Fruit fly (Drosophila melanogaster) whole organism, embryonic: ENCODE data around the gene CG32267.

Source experiments
- Awh ChIP-seq: fragments of 200-800 bp; sonication (Bioruptor generic); IDR thresholded peaks from 2 replicates; pipeline ENCODE4, ENCODE4 v1.3.6; 2022; ENCODE audit warnings: missing biosample characterization, missing genetic modification characterization
- Bgb ChIP-seq: fragments of 200-800 bp; sonication (Bioruptor generic); IDR thresholded peaks from 2 replicates; pipeline ENCODE4 v1.3.6; 2022; ENCODE audit warnings: missing biosample characterization, missing genetic modification characterization; ENCODE audit not compliant: partially characterized antibody
- C15 ChIP-seq: fragments of 200-800 bp; sonication (Bioruptor generic); IDR thresholded peaks from 3 replicates; pipeline ENCODE4 v1.3.6; 2022; ENCODE audit warnings: missing biosample characterization, missing genetic modification characterization
- CG10147 ChIP-seq: fragments of 200-800 bp; sonication (Bioruptor generic); optimal IDR thresholded peaks from 2 replicates; lab custom pipeline; 2019; ENCODE audit warnings: missing biosample characterization, mild to moderate bottlenecking, missing genetic modification characterization, moderate library complexity
- CG10979 ChIP-seq: fragments of 200-800 bp; sonication (Bioruptor generic); optimal IDR thresholded peaks from 2 replicates; lab custom pipeline; 2018; ENCODE audit warnings: missing biosample characterization, mild to moderate bottlenecking, missing genetic modification characterization, moderate library complexity
- CG12104 ChIP-seq: fragments of 200-800 bp; sonication (Bioruptor generic); optimal IDR thresholded peaks from 3 replicates; lab custom pipeline; 2016; ENCODE audit warnings: missing biosample characterization, missing genetic modification characterization
- CG12236 ChIP-seq: fragments of 200-800 bp; sonication (Bioruptor generic); optimal IDR thresholded peaks from 2 replicates; lab custom pipeline; 2016; ENCODE audit warnings: missing biosample characterization, missing genetic modification characterization
- CG13624 ChIP-seq: fragments of 200-800 bp; sonication (Bioruptor generic); optimal IDR thresholded peaks from 2 replicates; lab custom pipeline; 2016; ENCODE audit warnings: missing biosample characterization, missing genetic modification characterization
- CG15073 ChIP-seq: fragments of 200-800 bp; sonication (Bioruptor generic); optimal IDR thresholded peaks from 2 replicates; lab custom pipeline; 2016; ENCODE audit warnings: missing biosample characterization, missing genetic modification characterization
- CG1529 ChIP-seq: fragments of 200-800 bp; sonication (Bioruptor generic); optimal IDR thresholded peaks from 3 replicates; lab custom pipeline; 2018; ENCODE audit warnings: missing biosample characterization, missing genetic modification characterization
- CG1832 ChIP-seq: fragments of 200-800 bp; sonication (Bioruptor generic); optimal IDR thresholded peaks from 2 replicates; lab custom pipeline; 2017; ENCODE audit warnings: missing biosample characterization, mild to moderate bottlenecking, missing genetic modification characterization, inconsistent platforms
- CG18599 ChIP-seq: fragments of 200-800 bp; sonication (Bioruptor generic); optimal IDR thresholded peaks from 3 replicates; lab custom pipeline; 2017; ENCODE audit warnings: missing biosample characterization, missing genetic modification characterization, mild to moderate bottlenecking, moderate library complexity, missing genetic modification reagents
- CG2116 ChIP-seq: fragments of 200-800 bp; sonication (Bioruptor generic); optimal IDR thresholded peaks from 3 replicates; lab custom pipeline; 2018; ENCODE audit warnings: missing biosample characterization, mild to moderate bottlenecking, missing genetic modification characterization
- CG2199 ChIP-seq: fragments of 200-800 bp; sonication (Bioruptor generic); IDR thresholded peaks from 3 replicates; pipeline ENCODE4 v1.3.6; 2022; ENCODE audit warnings: missing biosample characterization, missing genetic modification characterization
- CG3281 ChIP-seq: fragments of 200-800 bp; sonication (Bioruptor generic); optimal IDR thresholded peaks from 3 replicates; lab custom pipeline; 2017; ENCODE audit warnings: missing biosample characterization, mild to moderate bottlenecking, missing genetic modification characterization
- CG4360 ChIP-seq: fragments of 200-800 bp; sonication (Bioruptor generic); IDR thresholded peaks from 2 replicates; pipeline ENCODE4 v1.3.6; 2022; ENCODE audit warnings: missing biosample characterization, missing genetic modification characterization
- CG4617 ChIP-seq: fragments of 200-800 bp; sonication (Bioruptor generic); optimal IDR thresholded peaks from 3 replicates; lab custom pipeline; 2016; ENCODE audit warnings: missing biosample characterization, missing genetic modification characterization, borderline replicate concordance
- CG8290 ChIP-seq, 3 experiments: fragments of 200-800 bp; sonication (Bioruptor generic); optimal IDR thresholded peaks; 2 replicates each; lab custom pipeline; 2016 to 2019; ENCODE audit warnings: missing biosample characterization in 3 of 3, missing genetic modification characterization in 3 of 3, mild to moderate bottlenecking in 2 of 3, moderate library complexity in 1 of 3
- CG9797 ChIP-seq: fragments of 200-800 bp; sonication (Bioruptor generic); optimal IDR thresholded peaks from 3 replicates; lab custom pipeline; 2018; ENCODE audit warnings: missing biosample characterization, mild to moderate bottlenecking, missing genetic modification characterization
- CTCF ChIP-seq: fragments of 200-800 bp; sonication (Bioruptor generic); optimal IDR thresholded peaks from 2 replicates; lab custom pipeline; 2017; ENCODE audit warnings: missing biosample characterization, mild to moderate bottlenecking, missing genetic modification characterization, moderate library complexity
- D ChIP-seq, 2 experiments: fragments of 200-800 bp in 1 of 2; fragments of >200 bp in 1 of 2; sonication (Bioruptor generic) in 1 of 2; optimal IDR thresholded peaks; 2 replicates in 1 of 2; 3 replicates in 1 of 2; lab custom pipeline; 2017; ENCODE audit warnings: mild to moderate bottlenecking in 1 of 2, missing biosample characterization in 1 of 2, missing genetic modification characterization in 1 of 2, missing genetic modification reagents in 1 of 2
- Fer1 ChIP-seq: fragments of 200-800 bp; sonication (Bioruptor generic); optimal IDR thresholded peaks from 2 replicates; lab custom pipeline; 2017; ENCODE audit warnings: missing biosample characterization, mild to moderate bottlenecking, missing genetic modification characterization
- H2.0 ChIP-seq: fragments of 200-800 bp; sonication (Bioruptor generic); IDR thresholded peaks from 2 replicates; pipeline ENCODE4 v1.3.6; 2022; ENCODE audit warnings: missing biosample characterization, missing genetic modification characterization
- HLH54F ChIP-seq: fragments of 200-800 bp; sonication (Bioruptor generic); optimal IDR thresholded peaks from 3 replicates; lab custom pipeline; 2016; ENCODE audit warnings: missing biosample characterization, missing genetic modification characterization
- Hmx ChIP-seq: fragments of 200-800 bp; sonication (Bioruptor generic); optimal IDR thresholded peaks from 2 replicates; lab custom pipeline; 2016; ENCODE audit warnings: missing biosample characterization, missing genetic modification characterization
- MESR4 ChIP-seq: fragments of 200-800 bp; sonication (Bioruptor generic); optimal IDR thresholded peaks from 2 replicates; lab custom pipeline; 2018; ENCODE audit warnings: missing biosample characterization, mild to moderate bottlenecking, missing genetic modification characterization, moderate library complexity
- Meics ChIP-seq: fragments of 200-800 bp; sonication (Bioruptor generic); optimal IDR thresholded peaks from 2 replicates; lab custom pipeline; 2017; ENCODE audit warnings: missing biosample characterization, mild to moderate bottlenecking, missing genetic modification characterization
- PHDP ChIP-seq: fragments of 200-800 bp; sonication (Bioruptor generic); optimal IDR thresholded peaks from 3 replicates; lab custom pipeline; 2018; ENCODE audit warnings: missing biosample characterization, mild to moderate bottlenecking, missing genetic modification characterization, moderate library complexity
- Ravus ChIP-seq: fragments of 200-800 bp; sonication (Bioruptor generic); IDR thresholded peaks from 2 replicates; pipeline ENCODE4 v1.3.6; 2022; ENCODE audit warnings: missing biosample characterization, missing genetic modification characterization
- Sox102F ChIP-seq: fragments of 200-800 bp; sonication (Bioruptor generic); optimal IDR thresholded peaks from 2 replicates; lab custom pipeline; 2018; ENCODE audit warnings: missing biosample characterization, mild to moderate bottlenecking, missing genetic modification characterization, moderate library complexity
- bigmax ChIP-seq: fragments of 200-800 bp; sonication (Bioruptor generic); optimal IDR thresholded peaks from 2 replicates; lab custom pipeline; 2018; ENCODE audit warnings: missing biosample characterization, mild to moderate bottlenecking, missing genetic modification characterization
- cato ChIP-seq: fragments of 200-800 bp; sonication (Bioruptor generic); optimal IDR thresholded peaks from 2 replicates; lab custom pipeline; 2016; ENCODE audit warnings: missing biosample characterization, missing genetic modification characterization, borderline replicate concordance
- chn ChIP-seq: fragments of 200-800 bp; sonication (Bioruptor generic); optimal IDR thresholded peaks from 2 replicates; lab custom pipeline; 2016; ENCODE audit warnings: missing biosample characterization, missing genetic modification characterization
- ci ChIP-seq: fragments of 200-800 bp; sonication (Bioruptor generic); IDR thresholded peaks from 3 replicates; pipeline ENCODE4 v1.3.6; 2022; ENCODE audit warnings: missing biosample characterization, missing genetic modification characterization
- corto ChIP-seq: fragments of 200-800 bp; sonication (Bioruptor generic); optimal IDR thresholded peaks from 2 replicates; lab custom pipeline; 2016; ENCODE audit warnings: missing biosample characterization, mild to moderate bottlenecking, missing genetic modification characterization, moderate library complexity
- crol ChIP-seq: fragments of 200-800 bp; sonication (Bioruptor generic); IDR thresholded peaks from 2 replicates; pipeline ENCODE4 v1.3.6; 2022; ENCODE audit warnings: missing biosample characterization, missing genetic modification characterization
- dan ChIP-seq: fragments of 200-800 bp; sonication (Bioruptor generic); IDR thresholded peaks from 2 replicates; pipeline ENCODE4 v1.3.6; 2022; ENCODE audit warnings: missing biosample characterization, missing genetic modification characterization
- dysf ChIP-seq: fragments of 200-800 bp; sonication (Bioruptor generic); IDR thresholded peaks from 3 replicates; pipeline ENCODE4 v1.3.6; 2022; ENCODE audit warnings: missing biosample characterization, missing genetic modification characterization
- esg ChIP-seq: fragments of 200-800 bp; sonication (Bioruptor generic); conservative IDR thresholded peaks from 2 replicates; pipeline ENCODE4 v1.3.6; 2022; ENCODE audit warnings: missing biosample characterization, missing genetic modification characterization
- grau ChIP-seq: fragments of 200-800 bp; optimal IDR thresholded peaks from 3 replicates; lab custom pipeline; 2019; ENCODE audit warnings: missing biosample characterization, mild to moderate bottlenecking, missing genetic modification characterization, moderate library complexity
- ham ChIP-seq: fragments of 200-800 bp; sonication (Bioruptor generic); IDR thresholded peaks from 2 replicates; pipeline ENCODE4 v1.3.6; 2022; ENCODE audit warnings: missing biosample characterization, missing genetic modification characterization
- inv ChIP-seq: fragments of 200-800 bp; sonication (Bioruptor generic); IDR thresholded peaks from 2 replicates; pipeline ENCODE4 v1.3.6; 2022; ENCODE audit warnings: missing biosample characterization, missing genetic modification characterization; ENCODE audit not compliant: partially characterized antibody
- jing ChIP-seq: fragments of 200-800 bp; sonication (Bioruptor generic); optimal IDR thresholded peaks from 2 replicates; lab custom pipeline; 2018; ENCODE audit warnings: missing biosample characterization, mild to moderate bottlenecking, missing genetic modification characterization
- nmo ChIP-seq: fragments of 200-800 bp; sonication (Bioruptor generic); optimal IDR thresholded peaks from 2 replicates; lab custom pipeline; 2018; ENCODE audit warnings: missing biosample characterization, mild to moderate bottlenecking, missing genetic modification characterization, moderate library complexity
- pfk ChIP-seq: fragments of 200-800 bp; sonication (Bioruptor generic); optimal IDR thresholded peaks from 2 replicates; lab custom pipeline; 2018; ENCODE audit warnings: missing biosample characterization, mild to moderate bottlenecking, missing genetic modification characterization, moderate library complexity
- salm ChIP-seq: fragments of 200-800 bp; sonication (Bioruptor generic); optimal IDR thresholded peaks from 2 replicates; lab custom pipeline; 2018; ENCODE audit warnings: missing biosample characterization, mild to moderate bottlenecking, missing genetic modification characterization
- sd ChIP-seq: fragments of 200-800 bp; sonication (Bioruptor generic); optimal IDR thresholded peaks from 3 replicates; lab custom pipeline; 2018; ENCODE audit warnings: missing biosample characterization, mild to moderate bottlenecking, missing genetic modification characterization, moderate library complexity
- so ChIP-seq: fragments of 200-800 bp; sonication (Bioruptor generic); IDR thresholded peaks from 3 replicates; pipeline ENCODE4 v1.3.6; 2022; ENCODE audit warnings: missing biosample characterization, missing genetic modification characterization
- sr ChIP-seq: fragments of 200-800 bp; sonication (Bioruptor generic); IDR thresholded peaks from 3 replicates; pipeline ENCODE4 v1.3.6; 2022; ENCODE audit warnings: missing biosample characterization, missing genetic modification characterization
- ssp ChIP-seq: fragments of 200-800 bp; sonication (Bioruptor generic); IDR thresholded peaks from 2 replicates; pipeline ENCODE4 v1.3.6; 2022; ENCODE audit warnings: missing biosample characterization, missing genetic modification characterization
- stwl ChIP-seq: fragments of 200-800 bp; sonication (Bioruptor generic); optimal IDR thresholded peaks from 3 replicates; lab custom pipeline; 2018; ENCODE audit warnings: missing biosample characterization, mild to moderate bottlenecking, missing genetic modification characterization, moderate library complexity

Gene CG32267

dm6 chr3L:3479551-3479950, 7.6 kb upstream of the CG32267 start (continued):
- TF ChIP-seq stwl (no peak), CG12104 (GFP tag; lab: Kevin White, UChicago) (no peak), H2.0 (GFP tag; lab: Robert Waterston, UW) (0 out of 2 replicates have a peak, but pooled peaks have one; percentile 6), pfk (GFP tag; lab: Kevin White, UChicago) (no peak), crol (GFP tag; lab: Robert Waterston, UW) (no peak), corto (GFP tag; lab: Kevin White, UChicago) (no peak), so (GFP tag; lab: Robert Waterston, UW) (no peak), CG4617 (GFP tag; lab: Kevin White, UChicago) (no peak), Awh (GFP tag; lab: Robert Waterston, UW) (no peak), CG2199 (GFP tag; lab: Robert Waterston, UW) (no peak), Hmx (GFP tag; lab: Kevin White, UChicago) (no peak), nmo (GFP tag; lab: Kevin White, UChicago) (no peak), dan (GFP tag; lab: Robert Waterston, UW) (no peak), dysf (GFP tag; lab: Robert Waterston, UW) (peak; percentile 39; the same call in 1 of the 3 replicates), CG1832 (GFP tag; lab: Kevin White, UChicago) (no peak), Fer1 (GFP tag; lab: Kevin White, UChicago) (peak; percentile 26), CG3281 (peak; percentile 11), cato (no peak), CG10147 (no peak), CG9797 (GFP tag; lab: Kevin White, UChicago) (no peak), CG4360 (GFP tag; lab: Robert Waterston, UW) (no peak), CG10979 (tag; lab: Kevin White, UChicago) (no peak), Ravus (no peak), ssp (GFP tag; lab: Robert Waterston, UW) (no peak), inv (GFP tag; lab: Robert Waterston, UW) (no peak), sr (GFP tag; lab: Robert Waterston, UW) (no peak), esg (GFP tag; lab: Robert Waterston, UW) (0 out of 2 replicates have a peak, but pooled peaks have one; percentile 14), CG18599 (peak; percentile 70), sd (tag; lab: Kevin White, UChicago) (no peak), bigmax (GFP tag; lab: Kevin White, UChicago) (no peak), MESR4 (GFP tag; lab: Kevin White, UChicago) (no peak), salm (tag; lab: Kevin White, UChicago) (no peak), CG1529 (GFP tag; lab: Kevin White, UChicago) (no peak), Bgb (GFP tag; lab: Robert Waterston, UW) (no peak), HLH54F (GFP tag; lab: Kevin White, UChicago) (no peak), CTCF (GFP tag; lab: Kevin White, UChicago) (no peak), ci (GFP tag; lab: Robert Waterston, UW) (peak; percentile 60; the same call in 2 of the 3 replicates), PHDP (tag; lab: Kevin White, UChicago) (no peak), CG8290 (GFP tag; optimal IDR thresholded peaks at IDR 0.05; lab: Kevin White, UChicago) (no peak), CG8290 (tag; optimal IDR thresholded peaks at IDR 0.05; lab: Kevin White, UChicago) (peak in 1 of 2 experiments; percentile 42), CG15073 (GFP tag; lab: Kevin White, UChicago) (no peak), Meics (GFP tag; lab: Kevin White, UChicago) (peak; percentile 38), grau (tag; lab: Kevin White, UChicago) (peak; percentile 5), ham (GFP tag; lab: Robert Waterston, UW) (no peak), CG12236 (no peak), CG13624 (GFP tag; lab: Kevin White, UChicago) (no peak), jing (GFP tag; lab: Kevin White, UChicago) (no peak), Sox102F (peak; percentile 19), CG2116 (GFP tag; lab: Kevin White, UChicago) (no peak), C15 (GFP tag; lab: Robert Waterston, UW) (peak; percentile 16; the same call in 1 of the 3 replicates), chn (GFP tag; lab: Kevin White, UChicago) (no peak), D (optimal IDR thresholded peaks at IDR 0.05; lab: Kevin White, UChicago) (no peak), D (GFP tag; optimal IDR thresholded peaks at IDR 0.05; lab: Kevin White, UChicago) (no peak)
